Fruit fly (Drosophila melanogaster): ENCODE data around the gene p115.

Gene p115

DNA sequence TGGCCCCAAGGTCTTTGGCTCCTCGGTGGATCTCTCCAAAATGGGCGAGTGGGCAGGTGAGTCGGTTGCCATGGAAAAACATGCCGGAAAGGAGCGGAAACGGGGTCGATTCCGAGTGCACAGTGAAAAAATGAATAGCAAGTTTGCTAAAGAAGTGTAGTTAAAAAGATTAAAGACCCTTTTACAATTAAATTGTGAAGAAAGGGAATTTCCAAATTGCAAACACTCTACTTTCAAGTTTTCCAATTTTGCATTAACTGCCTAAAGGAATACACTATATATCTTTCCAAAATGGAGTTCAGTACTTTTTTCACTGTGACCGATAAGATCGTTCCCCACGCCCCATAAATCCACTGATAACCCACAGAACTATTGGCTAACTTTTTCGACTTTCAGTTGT is 15.7 kb downstream of the p115 start:
- TF ChIP-seq fru (GFP tag; optimal IDR thresholded peaks at IDR 0.05), result no peak
- TF ChIP-seq dl (GFP tag; optimal IDR thresholded peaks at IDR 0.05; ENCODE audit: insufficient read depth in 1 of 2, partially characterized antibody in 2 of 2), result no peak
- TF ChIP-seq GATAd (GFP tag; optimal IDR thresholded peaks at IDR 0.05), result no peak
- TF ChIP-seq br (GFP tag; optimal IDR thresholded peaks at IDR 0.05), result no peak
- no peak for TF ChIP-seq Myc (optimal IDR thresholded peaks at IDR 0.05)
- TF ChIP-seq ey (GFP tag; optimal IDR thresholded peaks at IDR 0.05), result no peak

DNA sequence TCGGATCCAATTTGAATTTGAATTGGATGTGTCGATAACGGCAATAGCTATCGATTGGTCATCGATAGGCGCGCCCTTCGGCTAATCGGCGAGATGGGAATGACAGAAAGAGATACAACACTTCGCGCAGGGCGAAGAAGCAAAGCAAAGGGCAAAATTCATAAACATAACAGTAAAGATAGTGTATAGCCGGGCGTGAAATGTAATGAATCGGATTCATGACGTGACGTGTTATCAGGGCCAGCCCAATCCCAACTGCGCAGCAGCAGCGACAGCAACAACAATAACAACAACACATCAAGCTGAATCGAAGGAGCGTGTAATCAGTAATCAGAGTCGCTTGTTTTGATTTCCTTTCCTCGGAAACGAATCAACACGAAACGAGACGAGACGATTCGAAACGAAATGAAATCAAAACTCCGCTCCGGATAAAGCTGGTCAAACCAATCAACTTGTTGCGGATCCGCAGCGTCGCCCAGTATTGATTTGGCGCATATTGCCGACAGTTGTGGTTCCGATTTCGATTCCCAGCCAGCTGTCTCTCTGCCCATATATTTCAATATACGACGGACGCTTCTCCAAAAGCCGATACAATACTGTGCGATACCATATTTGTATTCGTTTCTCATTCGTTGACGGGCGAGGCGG is 18.3 kb downstream of the p115 start, which contains the start of gene snz:
Gene snz (plus strand): TSS at position 107 of the 648 bp plus-strand sequence.
- no peak for TF ChIP-seq Sp1 (GFP tag; optimal IDR thresholded peaks at IDR 0.05)
- TF ChIP-seq Jra (GFP tag; optimal IDR thresholded peaks at IDR 0.05), result no peak
- no peak for TF ChIP-seq pan (optimal IDR thresholded peaks at IDR 0.05)
- no peak for TF ChIP-seq usp (GFP tag; optimal IDR thresholded peaks at IDR 0.05)
- no peak for TF ChIP-seq foxo (GFP tag; optimal IDR thresholded peaks at IDR 0.05)
- TF ChIP-seq GATAd (GFP tag; optimal IDR thresholded peaks at IDR 0.05), result no peak
- no peak for TF ChIP-seq Vsx2 (GFP tag; optimal IDR thresholded peaks at IDR 0.05; ENCODE audit: partially characterized antibody)
- TF ChIP-seq CG32264 (GFP tag; optimal IDR thresholded peaks at IDR 0.05), result no peak
- no peak for TF ChIP-seq sv (GFP tag; optimal IDR thresholded peaks at IDR 0.05)
- no peak for TF ChIP-seq psq (GFP tag; optimal IDR thresholded peaks at IDR 0.05)
- TF ChIP-seq jim (GFP tag; optimal IDR thresholded peaks at IDR 0.05), result no peak
- TF ChIP-seq sage (GFP tag; optimal IDR thresholded peaks at IDR 0.05), result no peak
- TF ChIP-seq N (GFP tag; optimal IDR thresholded peaks at IDR 0.05), result no peak
- TF ChIP-seq brk (GFP tag; optimal IDR thresholded peaks at IDR 0.05), result no peak
- no peak for TF ChIP-seq fru (GFP tag; optimal IDR thresholded peaks at IDR 0.05)
- no peak for TF ChIP-seq Mio (GFP tag; optimal IDR thresholded peaks at IDR 0.05)
- TF ChIP-seq dl (GFP tag; optimal IDR thresholded peaks at IDR 0.05; ENCODE audit: insufficient read depth in 1 of 2, partially characterized antibody in 2 of 2), result no peak
- TF ChIP-seq dmrt93B (GFP tag; optimal IDR thresholded peaks at IDR 0.05), result no peak
- no peak for TF ChIP-seq rgr (GFP tag; optimal IDR thresholded peaks at IDR 0.05)
- TF ChIP-seq OdsH (GFP tag; optimal IDR thresholded peaks at IDR 0.05), result no peak

DNA sequence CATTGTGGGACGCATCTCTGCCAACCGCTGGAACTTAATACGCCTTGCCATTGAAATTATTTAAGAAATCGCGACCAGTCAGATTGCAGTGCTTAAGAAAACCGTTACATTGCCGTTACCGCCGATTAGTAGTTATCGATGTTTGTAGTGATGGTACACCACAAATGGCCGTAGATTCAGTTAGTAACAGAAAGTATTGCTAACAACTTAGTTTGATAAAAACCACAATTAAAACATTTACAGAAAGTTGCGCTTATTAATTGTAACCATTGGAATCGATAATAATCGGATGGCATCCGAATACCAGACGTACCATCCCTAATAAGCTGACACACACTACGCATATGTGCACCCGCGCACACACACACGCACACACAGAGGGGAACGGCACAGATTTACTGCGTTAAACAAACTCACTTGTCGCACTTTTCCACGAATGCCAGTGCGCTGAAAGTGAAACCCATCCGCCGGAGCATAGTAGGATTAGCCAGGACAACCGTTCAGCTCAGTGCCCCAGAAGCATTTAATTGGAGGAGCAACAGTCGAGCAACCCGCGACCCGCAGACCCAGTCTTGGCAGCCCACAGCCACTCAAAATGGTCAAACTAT is 26.4 kb downstream of the p115 start, which contains the start of the genes hdm and Ykt6:
Gene hdm (minus strand): TSS at position 51 of the 608 bp plus-strand sequence.
Gene Ykt6 (plus strand): TSS at position 329 of the 608 bp plus-strand sequence.
- TF ChIP-seq pan (optimal IDR thresholded peaks at IDR 0.05), result no peak
- peak; percentile 3 for TF ChIP-seq Mio (GFP tag; optimal IDR thresholded peaks at IDR 0.05)
- peak; percentile 76 for TF ChIP-seq HLH106 (tag; optimal IDR thresholded peaks at IDR 0.05)
- TF ChIP-seq Hnf4 (GFP tag; optimal IDR thresholded peaks at IDR 0.05), result peak; percentile 92
- no peak for TF ChIP-seq Dif (GFP tag; optimal IDR thresholded peaks at IDR 0.05; ENCODE audit: partially characterized antibody)
- TF ChIP-seq N (GFP tag; optimal IDR thresholded peaks at IDR 0.05), result no peak
- no peak for TF ChIP-seq brk (GFP tag; optimal IDR thresholded peaks at IDR 0.05)
- TF ChIP-seq Sp1 (GFP tag; optimal IDR thresholded peaks at IDR 0.05), result no peak
- no peak for TF ChIP-seq jim (GFP tag; optimal IDR thresholded peaks at IDR 0.05)
- TF ChIP-seq Hr78 (GFP tag; optimal IDR thresholded peaks at IDR 0.05), result no peak
- TF ChIP-seq dsf (GFP tag; optimal IDR thresholded peaks at IDR 0.05; ENCODE audit: borderline replicate concordance), result no peak
- TF ChIP-seq rgr (GFP tag; optimal IDR thresholded peaks at IDR 0.05), result peak; percentile 81
- peak; percentile 70 for TF ChIP-seq OdsH (GFP tag; optimal IDR thresholded peaks at IDR 0.05)
- peak; percentile 70 for TF ChIP-seq psq (GFP tag; optimal IDR thresholded peaks at IDR 0.05)
- TF ChIP-seq h (GFP tag; optimal IDR thresholded peaks at IDR 0.05), result peak; percentile 86
- no peak for TF ChIP-seq Myc (optimal IDR thresholded peaks at IDR 0.05)
- peak; percentile 93 for TF ChIP-seq Jra (GFP tag; optimal IDR thresholded peaks at IDR 0.05)
- peak; percentile 62 for TF ChIP-seq CG9705 (GFP tag; optimal IDR thresholded peaks at IDR 0.05)
- no peak for TF ChIP-seq usp (GFP tag; optimal IDR thresholded peaks at IDR 0.05)
- no peak for TF ChIP-seq sage (GFP tag; optimal IDR thresholded peaks at IDR 0.05)
- TF ChIP-seq sv (GFP tag; optimal IDR thresholded peaks at IDR 0.05), result peak; percentile 67
- TF ChIP-seq ey (GFP tag; optimal IDR thresholded peaks at IDR 0.05), result peak; percentile 77
- TF ChIP-seq GATAd (GFP tag; optimal IDR thresholded peaks at IDR 0.05), result peak; percentile 79
- peak; percentile 85 for TF ChIP-seq fru (GFP tag; optimal IDR thresholded peaks at IDR 0.05)
- peak; percentile 28 for TF ChIP-seq CG32264 (GFP tag; optimal IDR thresholded peaks at IDR 0.05)
- TF ChIP-seq lola (GFP tag; optimal IDR thresholded peaks at IDR 0.05), result no peak
- no peak for TF ChIP-seq Abd-B (GFP tag; optimal IDR thresholded peaks at IDR 0.05)
- no peak for TF ChIP-seq CrebA (GFP tag; optimal IDR thresholded peaks at IDR 0.05; ENCODE audit: borderline replicate concordance)
- TF ChIP-seq dl (GFP tag; optimal IDR thresholded peaks at IDR 0.05; ENCODE audit: insufficient read depth in 1 of 2, partially characterized antibody in 2 of 2), result no peak
- TF ChIP-seq foxo (GFP tag; optimal IDR thresholded peaks at IDR 0.05), result peak in 1 of 2 experiments; percentile 87
- TF ChIP-seq br (GFP tag; optimal IDR thresholded peaks at IDR 0.05), result no peak
- no peak for TF ChIP-seq woc (GFP tag; optimal IDR thresholded peaks at IDR 0.05)
- no peak for TF ChIP-seq tai (GFP tag; optimal IDR thresholded peaks at IDR 0.05)
- TF ChIP-seq dmrt93B (GFP tag; optimal IDR thresholded peaks at IDR 0.05), result no peak
- TF ChIP-seq Rel (GFP tag; optimal IDR thresholded peaks at IDR 0.05), result no peak
- TF ChIP-seq Rel (tag; optimal IDR thresholded peaks at IDR 0.05), result peak; percentile 48
- no peak for TF ChIP-seq Dfd (GFP tag; optimal IDR thresholded peaks at IDR 0.05)
- no peak for TF ChIP-seq Vsx2 (GFP tag; optimal IDR thresholded peaks at IDR 0.05; ENCODE audit: partially characterized antibody)
- no peak for TF ChIP-seq Hr83 (GFP tag; optimal IDR thresholded peaks at IDR 0.05; ENCODE audit: poor library complexity, severe bottlenecking)
